Worm (Caenorhabditis elegans) whole organism, young adult: ENCODE data around the gene col-71.

Source experiments
- B0019.2 ChIP-seq: fragments of 200-800 bp; sonication (Bioruptor generic); conservative IDR thresholded peaks from 2 replicates; pipeline ENCODE4 v1.3.6; 2022; ENCODE audit warnings: missing genetic modification reagents, missing genetic modification characterization, missing compliant biosample characterization
- B0261.1 ChIP-seq: sonication (generic microtip); optimal IDR thresholded peaks from 2 replicates; lab custom pipeline; 2016; ENCODE audit warnings: mild to moderate bottlenecking, missing genetic modification characterization, moderate library complexity, missing compliant biosample characterization
- C06A6.2 ChIP-seq: fragments of 200-800 bp; sonication (Bioruptor generic); conservative IDR thresholded peaks from 2 replicates; pipeline ENCODE4 v1.3.6; 2022; ENCODE audit warnings: missing genetic modification characterization, missing compliant biosample characterization
- D2030.7 ChIP-seq: fragments of 200-800 bp; sonication (Bioruptor generic); IDR thresholded peaks from 2 replicates; pipeline ENCODE4 v1.3.6; 2022; ENCODE audit warnings: missing genetic modification reagents, missing genetic modification characterization, missing compliant biosample characterization
- F10E7.11 ChIP-seq: sonication (generic microtip); optimal IDR thresholded peaks from 2 replicates; lab custom pipeline; 2017; ENCODE audit warnings: mild to moderate bottlenecking, missing genetic modification characterization, moderate library complexity, missing compliant biosample characterization
- F23B12.7 ChIP-seq: sonication (generic microtip); optimal IDR thresholded peaks from 2 replicates; lab custom pipeline; 2017; ENCODE audit warnings: missing genetic modification characterization, mild to moderate bottlenecking, missing compliant biosample characterization, antibody characterized with exemption, moderate library complexity; ENCODE audit not compliant: insufficient read depth
- F33H1.4 ChIP-seq: fragments of 200-800 bp; sonication (Bioruptor generic); IDR thresholded peaks from 2 replicates; pipeline ENCODE4 v1.3.6; 2022; ENCODE audit warnings: missing genetic modification reagents, missing genetic modification characterization, missing compliant biosample characterization
- F49E8.2 ChIP-seq: sonication (generic microtip); optimal IDR thresholded peaks from 3 replicates; lab custom pipeline; 2017; ENCODE audit warnings: missing genetic modification characterization, mild to moderate bottlenecking, missing compliant biosample characterization, antibody characterized with exemption, moderate library complexity; ENCODE audit not compliant: insufficient read depth
- akir-1 ChIP-seq: fragments of 200-800 bp; sonication (Bioruptor generic); optimal IDR thresholded peaks from 2 replicates; lab custom pipeline; 2018; ENCODE audit warnings: mild to moderate bottlenecking, missing genetic modification characterization, moderate library complexity, missing compliant biosample characterization
- aptf-2 ChIP-seq: fragments of 200-800 bp; sonication (Bioruptor generic); conservative IDR thresholded peaks from 2 replicates; pipeline ENCODE4 v1.3.6; 2022; ENCODE audit warnings: missing genetic modification reagents, missing genetic modification characterization, missing compliant biosample characterization
- athp-1 ChIP-seq: sonication (generic microtip); optimal IDR thresholded peaks from 2 replicates; lab custom pipeline; 2017; ENCODE audit warnings: mild to moderate bottlenecking, missing genetic modification characterization, missing compliant biosample characterization
- attf-5 ChIP-seq: fragments of 200-800 bp; sonication (Bioruptor generic); optimal IDR thresholded peaks from 2 replicates; lab custom pipeline; 2018; ENCODE audit warnings: mild to moderate bottlenecking, missing genetic modification characterization, missing compliant biosample characterization
- attf-6 ChIP-seq: fragments of 200-800 bp; sonication (Bioruptor generic); IDR thresholded peaks from 2 replicates; pipeline ENCODE4 v1.3.6; 2022; ENCODE audit warnings: missing genetic modification reagents, missing genetic modification characterization, missing compliant biosample characterization
- ccch-3 ChIP-seq: fragments of 200-800 bp; sonication (Bioruptor generic); optimal IDR thresholded peaks from 2 replicates; lab custom pipeline; 2018; ENCODE audit warnings: mild to moderate bottlenecking, missing genetic modification characterization, missing compliant biosample characterization
- cebp-2 ChIP-seq: fragments of 200-800 bp; sonication (Bioruptor generic); IDR thresholded peaks from 2 replicates; pipeline ENCODE4 v1.3.6; 2022; ENCODE audit warnings: missing genetic modification characterization, missing compliant biosample characterization
- ceh-27 ChIP-seq: fragments of 200-800 bp; sonication (Bioruptor generic); optimal IDR thresholded peaks from 2 replicates; lab custom pipeline; 2018; ENCODE audit warnings: mild to moderate bottlenecking, missing genetic modification characterization, moderate library complexity, missing compliant biosample characterization
- dpff-1 ChIP-seq: sonication (generic microtip); optimal IDR thresholded peaks from 2 replicates; lab custom pipeline; 2017; ENCODE audit warnings: mild to moderate bottlenecking, missing genetic modification characterization, missing compliant biosample characterization
- dpl-1 ChIP-seq: fragments of 150-350 bp; optimal IDR thresholded peaks from 2 replicates; lab custom pipeline; 2014; ENCODE audit warnings: missing biosample characterization, missing genetic modification reagents, missing genetic modification characterization
- egl-18 ChIP-seq: fragments of 200-800 bp; sonication (Bioruptor generic); IDR thresholded peaks from 2 replicates; pipeline ENCODE4 v1.3.6; 2022; ENCODE audit warnings: missing genetic modification reagents, missing genetic modification characterization, missing compliant biosample characterization
- egl-44 ChIP-seq: fragments of 200-800 bp; sonication (Bioruptor generic); IDR thresholded peaks from 2 replicates; pipeline ENCODE4 v1.3.6; 2022; ENCODE audit warnings: missing genetic modification reagents, missing genetic modification characterization, missing compliant biosample characterization
- hlh-26 ChIP-seq: fragments of 200-800 bp; sonication (Bioruptor generic); conservative IDR thresholded peaks from 2 replicates; pipeline ENCODE4 v1.3.6; 2022; ENCODE audit warnings: missing genetic modification reagents, missing genetic modification characterization, missing compliant biosample characterization
- hmg-1.2 ChIP-seq: fragments of 200-800 bp; sonication (Bioruptor generic); IDR thresholded peaks from 2 replicates; pipeline ENCODE4 v1.3.6; 2022; ENCODE audit warnings: missing genetic modification reagents, missing genetic modification characterization, missing compliant biosample characterization
- hmg-20 ChIP-seq: fragments of 200-800 bp; sonication (Bioruptor generic); IDR thresholded peaks from 2 replicates; pipeline ENCODE4 v1.3.6; 2022; ENCODE audit warnings: missing genetic modification reagents, missing genetic modification characterization, missing compliant biosample characterization
- hrde-1 ChIP-seq: sonication (generic microtip); optimal IDR thresholded peaks from 2 replicates; lab custom pipeline; 2016; ENCODE audit warnings: missing genetic modification characterization, mild to moderate bottlenecking, missing compliant biosample characterization, moderate library complexity, missing genotype, missing genetic modification reagents, borderline replicate concordance
- lin-26 ChIP-seq: fragments of 200-800 bp; sonication (Bioruptor generic); IDR thresholded peaks from 2 replicates; pipeline ENCODE4 v1.3.6; 2022; ENCODE audit warnings: missing genetic modification reagents, missing genetic modification characterization, missing compliant biosample characterization
- lin-40 ChIP-seq: sonication (generic microtip); optimal IDR thresholded peaks from 2 replicates; lab custom pipeline; 2016; ENCODE audit warnings: missing genetic modification characterization, mild to moderate bottlenecking, missing compliant biosample characterization, missing genotype, missing genetic modification reagents
- lin-54 ChIP-seq: fragments of 200-800 bp; sonication (Bioruptor generic); optimal IDR thresholded peaks from 2 replicates; lab custom pipeline; 2018; ENCODE audit warnings: mild to moderate bottlenecking, missing genetic modification characterization, missing compliant biosample characterization
- lir-1 ChIP-seq: fragments of 200-800 bp; sonication (Bioruptor generic); conservative IDR thresholded peaks from 2 replicates; pipeline ENCODE4 v1.3.6; 2022; ENCODE audit warnings: missing genetic modification reagents, missing genetic modification characterization, missing compliant biosample characterization
- madf-3 ChIP-seq: fragments of 200-800 bp; sonication (Bioruptor generic); IDR thresholded peaks from 2 replicates; pipeline ENCODE4 v1.3.6; 2022; ENCODE audit warnings: missing genetic modification reagents, missing genetic modification characterization, missing compliant biosample characterization
- nhr-90 ChIP-seq: sonication (generic microtip); optimal IDR thresholded peaks from 2 replicates; lab custom pipeline; 2016; ENCODE audit warnings: missing genotype, mild to moderate bottlenecking, missing genetic modification characterization, missing compliant biosample characterization
- pbrm-1 ChIP-seq: fragments of 200-800 bp; sonication (Bioruptor generic); IDR thresholded peaks from 2 replicates; pipeline ENCODE4 v1.3.6; 2022; ENCODE audit warnings: missing genetic modification reagents, missing genetic modification characterization, missing compliant biosample characterization
- rcor-1 ChIP-seq: fragments of 200-800 bp; sonication (Bioruptor generic); IDR thresholded peaks from 2 replicates; pipeline ENCODE4 v1.3.6; 2022; ENCODE audit warnings: missing genetic modification reagents, missing genetic modification characterization, missing compliant biosample characterization
- rpc-1 ChIP-seq, 2 experiments: fragments of 150-350 bp in 1 of 2; sonication (generic microtip) in 1 of 2; optimal IDR thresholded peaks; 2 replicates each; lab custom pipeline; 2014 to 2018; ENCODE audit warnings: missing biosample characterization in 1 of 2, missing genetic modification characterization in 1 of 2, missing genetic modification reagents in 1 of 2, missing genotype in 1 of 2
- sdz-38 ChIP-seq: sonication (generic microtip); optimal IDR thresholded peaks from 2 replicates; lab custom pipeline; 2016; ENCODE audit warnings: missing genotype, missing genetic modification characterization, missing compliant biosample characterization
- snpc-1.1 ChIP-seq: sonication (generic microtip); optimal IDR thresholded peaks from 2 replicates; lab custom pipeline; 2017; ENCODE audit warnings: missing genetic modification characterization, mild to moderate bottlenecking, missing compliant biosample characterization, antibody characterized with exemption, moderate library complexity, missing genotype, missing genetic modification reagents; ENCODE audit not compliant: insufficient read depth
- snpc-1.3 ChIP-seq: sonication (generic microtip); optimal IDR thresholded peaks from 2 replicates; lab custom pipeline; 2017; ENCODE audit warnings: missing genetic modification characterization, mild to moderate bottlenecking, missing compliant biosample characterization, antibody characterized with exemption, moderate library complexity, missing genotype, missing genetic modification reagents; ENCODE audit not compliant: insufficient read depth
- snpc-3.4 ChIP-seq: sonication (generic microtip); optimal IDR thresholded peaks from 2 replicates; lab custom pipeline; 2017; ENCODE audit warnings: missing genetic modification characterization, mild to moderate bottlenecking, missing compliant biosample characterization, antibody characterized with exemption, moderate library complexity, missing genotype, missing genetic modification reagents
- somi-1 ChIP-seq: fragments of 200-800 bp; sonication (Bioruptor generic); optimal IDR thresholded peaks from 2 replicates; lab custom pipeline; 2018; ENCODE audit warnings: mild to moderate bottlenecking, missing genetic modification characterization, missing compliant biosample characterization
- tbp1 ChIP-seq: fragments of 200-800 bp; sonication (Bioruptor generic); optimal IDR thresholded peaks from 2 replicates; lab custom pipeline; 2018; ENCODE audit warnings: mild to moderate bottlenecking, missing genetic modification characterization, missing compliant biosample characterization
- tlf-1 ChIP-seq: fragments of 200-800 bp; sonication (Bioruptor generic); optimal IDR thresholded peaks from 2 replicates; lab custom pipeline; 2018; ENCODE audit warnings: mild to moderate bottlenecking, missing genetic modification characterization, missing compliant biosample characterization
- unc-130 ChIP-seq: sonication (generic microtip); optimal IDR thresholded peaks from 2 replicates; lab custom pipeline; 2016; ENCODE audit warnings: missing genetic modification reagents, missing genetic modification characterization, missing compliant biosample characterization
- zfh-2 ChIP-seq: fragments of 200-800 bp; sonication (Bioruptor generic); conservative IDR thresholded peaks from 2 replicates; pipeline ENCODE4 v1.3.6; 2022; ENCODE audit warnings: missing genetic modification reagents, missing genetic modification characterization, missing compliant biosample characterization
- ztf-18 ChIP-seq: sonication (generic microtip); optimal IDR thresholded peaks from 2 replicates; lab custom pipeline; 2016; ENCODE audit warnings: missing genotype, mild to moderate bottlenecking, missing genetic modification characterization, missing compliant biosample characterization
- ztf-25 ChIP-seq: fragments of 200-800 bp; sonication (Bioruptor generic); IDR thresholded peaks from 2 replicates; pipeline ENCODE4 v1.3.6; 2022; ENCODE audit warnings: missing genetic modification reagents, missing genetic modification characterization, missing compliant biosample characterization

The col-71 gene

ce11 chrII:3461586-3461985 is 40.8 kb downstream of the col-71 start, which contains the start of gene C16C8.8:
TSS of gene C16C8.8 (minus strand) at chrII:3461686.
- TF ChIP-seq C06A6.2 (GFP tag; lab: Robert Waterston, UW) (no peak), snpc-1.3 (tag; lab: Kevin White, UChicago) (no peak), egl-44 (GFP tag; lab: Robert Waterston, UW) (no peak), zfh-2 (no peak), F23B12.7 (tag; lab: Kevin White, UChicago) (no peak), unc-130 (GFP tag; lab: Kevin White, UChicago) (no peak), hmg-1.2 (GFP tag; lab: Robert Waterston, UW) (no peak), hrde-1 (tag; lab: Kevin White, UChicago) (no peak), B0019.2 (GFP tag; lab: Robert Waterston, UW) (no peak), ztf-18 (tag; lab: Kevin White, UChicago) (no peak), F33H1.4 (GFP tag; lab: Robert Waterston, UW) (no peak)
- TF ChIP-seq, all 124 proteins: peak for 0

- no peak for TF ChIP-seq aptf-2
- TF ChIP-seq sdz-38 (tag; lab: Kevin White, UChicago) = no peak
These were observed 42.3 kb downstream of the col-71 start, which contains the start of gene C16C8.7 for ce11 chrII:3460048-3460447. TSS of gene C16C8.7 (minus strand) at chrII:3460148.

ce11 chrII:3459199-3459598 is 43.2 kb downstream of the col-71 start:
- TF ChIP-seq athp-1 (tag; lab: Kevin White, UChicago) (no peak), attf-5 (GFP tag; lab: Kevin White, UChicago) (no peak), D2030.7 (GFP tag; lab: Robert Waterston, UW) (no peak), snpc-1.3 (tag; lab: Kevin White, UChicago) (no peak), rpc-1 (optimal IDR thresholded peaks at IDR 0.05; lab: Kevin White, UChicago) (no peak), rpc-1 (tag; optimal IDR thresholded peaks at IDR 0.05; lab: Kevin White, UChicago) (no peak), madf-3 (no peak), ceh-27 (GFP tag; lab: Kevin White, UChicago) (no peak), snpc-1.1 (tag; lab: Kevin White, UChicago) (no peak), ztf-25 (GFP tag; lab: Robert Waterston, UW) (no peak), tlf-1 (GFP tag; lab: Kevin White, UChicago) (no peak), nhr-90 (tag; lab: Kevin White, UChicago) (no peak), lin-54 (GFP tag; lab: Kevin White, UChicago) (no peak), pbrm-1 (GFP tag; lab: Robert Waterston, UW) (no peak), dpl-1 (GFP tag; lab: Kevin White, UChicago) (no peak), ccch-3 (GFP tag; lab: Kevin White, UChicago) (no peak), F49E8.2 (tag; lab: Kevin White, UChicago) (no peak), tbp1 (no peak), hmg-20 (GFP tag; lab: Robert Waterston, UW) (no peak), B0261.1 (tag; lab: Kevin White, UChicago) (no peak), F10E7.11 (tag; lab: Kevin White, UChicago) (no peak)

- no peak for TF ChIP-seq dpff-1 (tag; lab: Kevin White, UChicago)
- TF ChIP-seq akir-1 (GFP tag; lab: Kevin White, UChicago) = no peak
- TF ChIP-seq lin-26 (GFP tag; lab: Robert Waterston, UW) = no peak
- no peak for TF ChIP-seq hlh-26 (GFP tag; lab: Robert Waterston, UW)
- no peak for TF ChIP-seq somi-1
- TF ChIP-seq rcor-1 (GFP tag; lab: Robert Waterston, UW) = no peak
- no peak for TF ChIP-seq lir-1
- no peak for TF ChIP-seq attf-6 (GFP tag; lab: Robert Waterston, UW)
- no peak for TF ChIP-seq ztf-18 (tag; lab: Kevin White, UChicago)
- TF ChIP-seq lin-40 (tag; lab: Kevin White, UChicago) = no peak
- TF ChIP-seq egl-18 (GFP tag; lab: Robert Waterston, UW) = no peak
- no peak for TF ChIP-seq snpc-3.4 (tag; lab: Kevin White, UChicago)
- no peak for TF ChIP-seq cebp-2 (GFP tag; lab: Robert Waterston, UW)
These were observed 44.2 kb downstream of the col-71 start, which contains the start of the genes C16C8.26 and C16C8.19 for ce11 chrII:3458209-3458608. TSS of gene C16C8.26 (minus strand) at chrII:3458309. TSS of gene C16C8.19 (plus strand) at chrII:3458487.
